Worm (Caenorhabditis elegans) whole organism, dauer: Measurements from ENCODE around the gene moa-1.

ENCODE experiments used
- unc-62 ChIP-seq: sonication (generic microtip); optimal IDR thresholded peaks from 2 replicates; lab custom pipeline; 2017; ENCODE audit warnings: missing biosample characterization, missing genetic modification reagents, missing genetic modification characterization

The moa-1 gene

DNA sequence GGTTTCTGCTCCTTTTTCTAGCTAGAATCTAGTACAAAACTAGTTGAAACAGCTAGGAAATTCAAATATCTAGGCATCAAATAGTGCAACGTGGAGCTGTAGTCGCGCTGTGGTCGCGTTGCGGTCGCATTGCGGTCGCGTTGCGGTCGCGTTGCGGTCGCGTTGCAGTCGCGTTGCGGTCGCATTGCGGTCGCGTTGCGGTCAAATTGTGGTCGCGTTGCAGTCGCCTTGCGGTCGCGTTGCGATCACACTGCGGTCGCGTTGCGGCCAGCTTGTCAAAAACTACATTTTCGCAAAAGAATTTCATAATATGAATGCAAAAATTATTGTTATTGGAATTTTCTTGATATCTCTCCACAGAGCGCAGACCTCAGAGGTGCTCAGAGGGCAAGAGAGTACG is 6.3 kb upstream of the moa-1 start:
- no peak for TF ChIP-seq unc-62

DNA sequence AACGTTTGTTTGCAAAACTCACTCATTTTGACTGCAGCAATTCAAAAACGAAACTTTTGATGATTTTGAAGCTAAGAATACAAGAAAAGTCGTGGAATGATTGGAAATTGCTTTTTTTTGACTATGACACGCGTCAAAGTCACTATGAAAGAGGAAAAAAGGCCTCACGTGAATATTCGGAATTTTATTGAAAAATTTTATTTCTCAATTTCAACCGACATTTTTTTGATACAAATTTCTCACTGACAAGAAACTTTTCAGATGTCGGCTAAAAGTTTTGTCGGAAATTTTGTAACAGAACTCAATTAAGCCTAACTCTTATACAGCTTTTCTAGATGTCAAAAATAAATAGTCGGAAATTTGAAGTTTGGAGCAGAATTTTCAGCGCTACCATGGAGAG is 731 bp upstream of the moa-1 start, which contains the start of gene R155.5:
Gene R155.5, minus strand, starts transcription at position 101 of the 400 bp plus-strand sequence.
- no peak for TF ChIP-seq unc-62

DNA sequence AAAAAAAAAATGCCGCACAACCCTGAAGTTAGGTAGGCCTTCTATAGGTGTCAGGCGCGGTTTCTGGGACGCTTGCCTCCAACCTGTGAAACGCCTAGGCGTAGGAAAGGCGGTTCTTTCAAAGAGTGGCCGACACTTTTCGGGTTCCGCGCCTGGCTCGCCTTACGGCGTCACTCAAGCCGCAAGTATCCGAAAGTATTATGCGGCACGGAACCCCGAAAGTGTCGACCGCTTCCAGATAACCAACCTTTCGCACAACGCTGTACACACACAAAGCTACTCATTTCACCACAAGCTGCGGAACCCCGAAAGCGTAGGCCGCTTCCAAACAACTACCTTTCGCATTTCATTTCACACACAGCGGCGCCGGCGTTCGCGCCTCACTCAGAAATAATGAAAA is 6.6 kb downstream of the moa-1 start:
- no peak for TF ChIP-seq unc-62

DNA sequence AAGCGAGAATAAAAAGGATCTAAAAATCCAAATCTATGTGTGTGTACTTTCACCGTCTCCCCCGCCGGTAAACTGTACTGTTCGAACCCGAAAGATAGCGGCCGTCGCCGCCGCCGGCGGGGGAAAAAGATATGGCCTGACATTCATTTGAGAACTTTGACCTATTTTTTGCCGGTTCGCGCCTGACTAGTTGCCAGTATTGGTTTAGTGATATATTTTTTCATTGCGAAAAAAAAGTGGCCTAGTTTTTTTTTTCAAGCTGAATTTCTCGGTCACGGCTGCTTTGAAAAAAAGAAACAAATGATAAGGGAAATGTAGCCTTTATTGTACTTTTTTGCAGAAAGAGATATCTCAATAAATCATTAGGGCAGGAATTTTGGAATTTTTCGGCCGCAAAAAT is 7.2 kb downstream of the moa-1 start:
- no peak for TF ChIP-seq unc-62

DNA sequence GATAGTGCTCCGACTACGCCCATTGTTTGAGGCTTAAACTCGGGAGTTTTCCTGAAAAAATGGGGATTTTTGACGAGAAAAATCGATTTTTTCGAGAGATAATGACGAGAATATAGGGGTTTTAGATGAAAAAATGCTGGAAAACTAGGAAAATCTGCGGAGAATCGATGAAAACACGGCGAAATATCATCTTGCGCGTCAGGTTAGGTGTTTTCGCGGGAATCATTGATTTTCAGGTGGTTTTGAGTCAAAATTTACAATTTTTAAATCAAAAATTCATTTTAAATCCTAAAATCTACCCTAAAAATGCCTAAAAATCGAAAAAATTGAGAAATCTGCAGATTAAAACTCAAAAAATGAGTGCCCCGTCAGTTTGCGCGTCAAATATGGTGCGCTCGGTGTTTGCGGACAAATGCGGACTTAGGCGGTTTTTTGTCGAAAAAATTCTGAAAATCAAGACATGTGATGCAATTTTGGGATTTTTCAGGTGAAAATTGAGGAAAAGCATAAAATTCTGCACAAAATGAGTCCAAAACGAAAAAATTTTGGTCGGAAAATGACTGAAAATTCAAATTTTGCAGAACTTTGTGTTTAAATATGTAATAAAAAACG is 7.7 kb downstream of the moa-1 start, which contains the start of gene mboa-6:
Gene mboa-6, minus strand, starts transcription at position 51 of the 612 bp plus-strand sequence.
- TF ChIP-seq unc-62, result no peak

DNA sequence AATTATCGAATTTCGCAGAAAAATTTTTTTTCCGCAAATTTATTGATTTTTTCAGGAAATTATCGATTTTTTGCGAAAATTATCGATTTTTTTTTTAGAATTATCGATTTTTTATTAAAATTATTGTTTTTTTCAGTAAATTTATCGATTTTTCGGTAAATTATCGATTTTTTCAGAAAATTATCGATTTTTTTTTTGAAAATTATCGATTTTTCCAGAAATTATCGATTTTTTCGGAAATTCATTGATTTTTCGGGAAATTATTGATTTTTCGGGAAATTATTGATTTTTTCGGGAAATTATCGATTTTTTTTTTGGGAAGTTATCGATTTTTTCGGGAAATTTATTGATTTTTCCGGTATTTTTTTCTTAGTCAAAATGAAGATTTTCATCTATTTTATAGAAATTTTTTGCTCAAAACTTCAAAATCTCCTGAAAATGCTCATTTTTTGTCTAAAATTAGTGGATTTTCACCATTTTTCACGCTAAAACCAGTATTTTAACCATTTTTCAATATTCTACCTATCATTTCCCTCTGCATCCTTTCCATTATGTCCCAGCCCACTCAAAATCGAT is 14.1 kb downstream of the moa-1 start:
- no peak for TF ChIP-seq unc-62

DNA sequence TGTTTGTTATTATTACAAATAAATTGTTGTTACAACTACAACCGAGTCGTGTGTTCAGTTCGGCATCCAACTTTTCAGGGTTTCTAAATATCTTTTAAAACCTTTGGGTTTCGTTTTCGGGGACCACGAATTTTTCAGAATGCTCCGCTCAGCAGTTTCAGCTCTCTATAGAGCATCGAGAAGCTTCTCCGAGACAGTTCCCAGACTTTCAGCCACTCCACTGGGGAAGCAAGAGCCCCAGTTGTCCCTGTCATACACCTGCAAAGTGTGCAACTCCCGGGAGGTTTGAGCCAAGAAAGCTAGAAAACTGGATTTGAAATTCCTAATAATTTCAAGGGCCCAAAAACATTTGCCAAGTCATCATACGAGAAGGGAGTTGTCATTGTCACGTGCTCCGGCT is 18.3 kb downstream of the moa-1 start, which contains the start of gene F53A3.7:
Gene F53A3.7, plus strand, starts transcription at position 139 of the 400 bp plus-strand sequence.
- no peak for TF ChIP-seq unc-62

DNA sequence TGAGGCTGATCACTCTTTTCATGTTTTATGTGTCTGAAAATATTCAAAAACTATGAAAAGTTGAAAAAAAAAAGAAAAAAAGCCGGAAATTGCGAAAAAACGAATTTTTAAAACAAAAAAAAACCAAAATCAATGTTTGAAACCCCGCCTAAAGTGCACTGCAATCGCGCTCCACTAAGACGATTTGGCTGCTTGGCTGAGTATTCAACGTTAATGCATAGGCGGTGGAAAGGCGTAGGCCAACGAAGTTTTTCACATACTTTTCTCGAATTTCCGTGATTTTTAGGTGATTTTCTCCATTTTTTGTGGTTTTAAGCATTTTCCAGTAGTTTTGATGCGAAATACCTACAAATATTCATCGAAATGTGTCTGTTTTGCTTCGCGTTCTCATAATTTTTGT is 19.5 kb downstream of the moa-1 start, which contains the start of the genes polh-1 and rps-22:
Gene polh-1, minus strand, starts transcription at position 34 of the 400 bp plus-strand sequence.
Gene rps-22, plus strand, starts transcription at position 300 of the 400 bp plus-strand sequence.
- no peak for TF ChIP-seq unc-62

DNA sequence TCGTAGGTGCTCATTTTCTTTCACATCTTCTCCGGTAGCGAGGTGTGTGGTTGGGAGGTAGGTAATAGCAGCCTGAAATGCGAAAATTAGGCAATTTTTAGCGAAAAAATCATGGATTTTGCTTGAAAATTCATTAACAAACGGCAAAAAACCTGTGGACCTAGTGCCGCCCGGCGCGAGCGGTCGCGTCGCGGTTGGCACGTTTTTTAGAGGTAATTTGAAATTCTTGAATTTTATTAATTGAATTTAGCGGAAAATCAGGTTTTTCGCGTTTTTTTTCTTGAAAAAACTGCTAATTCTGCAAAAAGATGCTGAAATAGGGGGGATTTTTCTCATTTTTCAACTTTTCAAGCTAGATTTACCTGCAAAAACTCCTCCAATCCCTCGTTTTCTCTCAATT is 20.3 kb downstream of the moa-1 start:
- no peak for TF ChIP-seq unc-62

DNA sequence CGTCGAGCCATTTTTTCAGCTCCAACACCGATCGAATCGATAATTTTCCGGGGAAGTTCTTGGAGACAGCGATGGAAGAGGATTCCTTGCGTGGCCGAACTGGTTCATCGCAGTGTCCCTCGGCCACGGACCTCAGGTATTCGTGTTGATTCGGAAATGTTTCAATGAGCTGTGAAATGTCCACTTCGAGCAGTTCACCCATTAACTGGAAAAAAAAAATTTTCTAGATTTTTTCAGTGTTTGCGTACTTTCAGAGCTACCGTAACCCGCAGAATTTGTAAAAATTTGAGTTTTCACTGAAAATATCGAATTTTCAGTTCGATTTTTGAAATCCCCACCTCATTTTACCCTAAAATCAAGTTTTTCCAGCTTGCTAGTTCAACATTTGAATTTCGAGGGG is 21.9 kb downstream of the moa-1 start:
- TF ChIP-seq unc-62, result no peak

DNA sequence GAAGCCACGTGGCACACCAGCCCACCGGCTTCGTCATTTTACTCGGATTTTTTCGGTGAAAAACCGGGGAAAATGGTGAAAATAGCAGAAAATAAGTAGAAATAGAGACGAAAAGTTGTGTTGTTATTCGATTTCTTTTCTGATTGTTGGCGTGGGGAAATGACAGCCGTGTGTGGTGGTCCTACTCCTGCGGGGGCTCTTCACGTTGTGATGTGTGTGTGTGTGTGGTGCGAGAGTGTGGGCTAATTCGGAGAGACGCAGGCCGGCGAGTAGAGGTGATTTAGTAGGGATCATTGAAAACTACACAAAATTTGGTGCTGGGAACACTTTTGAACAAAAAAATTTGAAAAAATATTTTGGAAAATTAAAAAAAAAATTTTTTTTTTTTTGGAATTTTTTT is 26.2 kb downstream of the moa-1 start, which contains the start of gene F53A3.1:
Gene F53A3.1, minus strand, starts transcription at position 150 of the 400 bp plus-strand sequence.
- TF ChIP-seq unc-62, result no peak

DNA sequence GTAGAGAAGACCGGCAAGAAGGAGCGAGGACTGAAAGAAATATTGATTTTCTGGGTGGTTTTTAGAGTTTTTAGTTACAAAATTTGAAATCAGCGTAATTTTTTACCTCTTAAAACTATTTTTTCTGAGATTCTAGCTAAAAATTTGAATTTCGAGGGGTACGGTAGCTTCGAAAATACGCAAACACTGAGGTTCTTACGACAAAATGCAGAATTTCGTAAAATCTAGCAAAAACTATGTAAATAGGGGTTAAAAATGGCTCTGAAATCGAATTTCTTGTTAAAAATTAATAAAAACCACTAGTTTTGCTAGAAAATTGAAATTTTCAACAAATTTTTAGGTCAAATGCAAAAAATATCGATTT is 30.1 kb downstream of the moa-1 start:
- TF ChIP-seq unc-62, result no peak

DNA sequence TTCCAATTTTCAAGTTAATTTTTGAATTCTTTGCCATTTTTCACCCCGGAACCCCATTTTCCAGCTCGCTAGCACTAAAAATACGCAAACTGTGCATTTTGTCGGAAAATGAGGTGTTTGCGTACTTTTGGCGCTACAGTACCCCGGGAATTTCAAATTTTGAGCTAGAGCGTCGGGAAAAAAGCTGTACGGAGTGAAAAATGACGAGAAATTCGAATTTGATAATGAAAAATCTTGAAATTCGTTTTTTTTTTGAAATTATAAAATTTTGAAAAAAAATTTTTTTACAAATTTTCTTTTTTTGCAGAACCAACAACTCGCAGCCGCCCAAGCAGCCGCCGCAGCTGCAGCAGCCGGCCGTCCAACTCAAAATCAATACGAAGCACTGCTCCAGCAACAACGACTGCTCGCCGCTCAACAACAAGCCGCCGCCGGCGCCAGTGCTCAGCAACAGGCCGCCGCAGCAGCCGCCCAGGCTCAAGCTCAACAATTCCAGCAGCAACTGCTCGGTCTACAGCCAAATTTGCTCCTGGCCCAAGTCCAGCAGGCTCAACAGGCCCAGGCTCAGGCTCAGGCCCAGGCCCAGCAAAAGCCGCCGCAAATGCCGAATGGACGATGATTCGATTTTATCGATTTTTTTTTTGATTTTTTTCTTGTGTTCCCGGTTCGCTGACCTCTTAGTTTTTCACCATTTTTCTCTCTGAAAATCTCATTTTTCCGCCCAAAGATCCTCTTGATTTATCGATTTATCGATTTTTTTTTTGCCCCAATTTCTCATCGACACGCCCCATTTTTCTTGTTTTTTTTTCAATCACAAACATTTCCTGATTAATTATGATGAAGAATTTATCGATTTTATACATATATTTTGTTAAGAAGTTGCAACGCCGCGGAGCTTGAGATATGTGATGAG is 30.7 kb downstream of the moa-1 start:
- no peak for TF ChIP-seq unc-62

DNA sequence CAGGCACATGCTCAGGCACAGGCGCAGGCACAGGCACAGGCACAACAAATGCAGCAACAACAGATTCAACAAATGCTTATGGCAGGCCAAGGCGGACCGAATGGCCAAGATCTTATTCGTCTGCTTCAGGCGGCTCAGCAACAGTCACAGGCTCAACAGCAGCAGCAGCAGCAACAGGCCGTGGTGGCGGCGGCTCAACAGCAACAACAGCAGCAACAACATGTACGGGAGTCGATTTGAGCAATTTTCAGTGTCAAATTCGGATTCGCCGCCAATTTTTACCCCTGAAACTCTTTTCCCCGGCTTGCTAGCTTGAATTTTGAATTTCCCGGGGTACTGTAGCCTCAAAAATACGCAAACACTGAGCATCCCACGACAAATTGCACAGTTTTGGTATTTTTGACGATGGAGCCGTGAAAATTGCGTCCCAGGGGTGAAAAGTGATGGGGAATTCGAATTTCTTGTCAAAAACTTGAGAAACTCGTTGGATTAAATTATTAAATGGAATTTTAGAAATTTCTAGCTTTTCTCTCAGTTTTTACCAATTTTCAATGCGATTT is 31.7 kb downstream of the moa-1 start:
- no peak for TF ChIP-seq unc-62

DNA sequence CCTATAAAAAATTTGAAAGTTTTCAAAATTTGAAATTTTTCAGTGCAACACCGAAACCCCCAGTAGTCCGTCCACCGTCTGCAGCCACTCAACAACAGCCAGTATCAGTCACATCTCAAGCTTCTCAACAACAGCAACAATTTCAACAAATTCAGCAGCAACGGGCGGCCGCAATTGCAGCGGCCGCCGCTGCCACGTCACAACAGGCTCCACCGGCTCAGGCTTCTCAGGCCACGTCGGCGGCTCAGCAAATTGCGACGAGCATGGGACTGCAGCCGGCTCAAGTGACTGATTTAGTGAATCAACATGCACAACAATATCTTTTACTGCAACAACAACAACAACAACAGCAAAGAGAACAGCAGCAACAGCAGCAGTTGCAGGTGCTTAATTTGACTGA is 35.6 kb downstream of the moa-1 start:
- TF ChIP-seq unc-62, result no peak

DNA sequence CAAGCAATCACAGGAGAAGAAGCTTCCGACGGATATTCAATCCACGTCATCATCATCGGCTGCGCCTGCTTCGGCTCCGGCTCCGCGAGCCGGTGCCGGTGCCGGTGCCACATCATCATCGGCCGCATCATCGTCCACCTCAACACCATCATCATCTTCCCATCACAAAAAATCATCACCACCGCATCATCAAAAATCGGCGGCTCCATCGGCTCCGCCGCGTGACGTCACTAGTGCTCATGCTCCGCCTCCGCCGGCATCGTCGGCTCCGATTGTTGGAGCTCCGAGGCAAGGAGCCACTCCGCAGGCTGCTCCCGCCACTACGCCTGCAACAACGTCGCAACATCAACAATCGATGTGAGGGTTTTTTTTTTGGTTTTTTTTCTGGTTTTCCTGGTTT is 37.7 kb downstream of the moa-1 start:
- no peak for TF ChIP-seq unc-62

DNA sequence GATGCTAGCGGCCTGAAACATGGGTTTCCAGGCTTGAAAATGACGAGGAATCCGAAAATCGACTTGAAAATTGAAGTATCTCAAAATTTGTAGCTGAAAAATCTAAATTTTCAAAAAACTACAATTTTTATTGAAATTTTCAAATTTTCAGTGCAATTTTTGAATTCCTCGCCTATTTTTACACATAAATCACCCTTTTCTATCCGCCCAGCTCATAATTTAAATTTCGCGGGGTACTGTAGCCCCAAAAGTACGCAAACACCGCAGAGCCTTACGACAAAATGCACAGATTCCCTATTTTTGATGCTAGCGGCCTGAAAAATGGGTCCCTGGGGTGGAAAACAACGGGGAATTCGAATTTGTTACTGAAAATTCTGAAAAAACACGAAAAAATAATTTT is 38.2 kb downstream of the moa-1 start:
- no peak for TF ChIP-seq unc-62
